Worm (Caenorhabditis elegans) whole organism, L2 larva: ENCODE measurements around the gene T21H3.5.
A peak's percentile ranks its signal among the peaks of the same experiment; 100 is the strongest.

Experiments used
- C34F6.9 ChIP-seq: fragments of 150-350 bp; optimal IDR thresholded peaks from 2 replicates; lab custom pipeline; 2014; ENCODE audit warnings: missing biosample characterization, missing genetic modification characterization
- F13H6.1 ChIP-seq: sonication (generic microtip); optimal IDR thresholded peaks from 2 replicates; lab custom pipeline; 2016; ENCODE audit warnings: missing genetic modification characterization, missing compliant biosample characterization
- R02D3.7 ChIP-seq: fragments of 150-350 bp; optimal IDR thresholded peaks from 2 replicates; lab custom pipeline; 2014; ENCODE audit warnings: missing biosample characterization, missing genetic modification characterization
- Y55F3AM.14 ChIP-seq: fragments of 200-800 bp; sonication (Bioruptor generic); optimal IDR thresholded peaks from 2 replicates; lab custom pipeline; 2018; ENCODE audit warnings: mild to moderate bottlenecking, missing genetic modification characterization, missing compliant biosample characterization
- alr-1 ChIP-seq: fragments of 150-350 bp; optimal IDR thresholded peaks from 2 replicates; lab custom pipeline; 2014; ENCODE audit warnings: missing biosample characterization, missing genetic modification characterization
- ama-1 ChIP-seq: fragments of 150-350 bp; optimal IDR thresholded peaks from 2 replicates; lab custom pipeline; 2018; ENCODE audit warnings: inconsistent platforms
- blmp-1 ChIP-seq: sonication (generic microtip); optimal IDR thresholded peaks from 2 replicates; lab custom pipeline; 2017; ENCODE audit warnings: missing genetic modification characterization, mild to moderate bottlenecking, missing compliant biosample characterization, antibody characterized with exemption, moderate library complexity; ENCODE audit not compliant: insufficient read depth
- ceh-16 ChIP-seq: fragments of 150-350 bp; optimal IDR thresholded peaks from 2 replicates; lab custom pipeline; 2014; ENCODE audit warnings: missing biosample characterization, missing genetic modification characterization
- crh-2 ChIP-seq: sonication (generic microtip); optimal IDR thresholded peaks from 2 replicates; lab custom pipeline; 2017; ENCODE audit warnings: missing biosample characterization, missing genetic modification characterization
- egl-27 ChIP-seq: sonication (generic microtip); optimal IDR thresholded peaks from 3 replicates; lab custom pipeline; 2017; ENCODE audit warnings: missing biosample characterization, missing genetic modification reagents, missing genetic modification characterization
- elt-3 ChIP-seq: sonication (generic microtip); optimal IDR thresholded peaks from 2 replicates; lab custom pipeline; 2017; ENCODE audit warnings: missing biosample characterization, missing genetic modification characterization
- fos-1 ChIP-seq: fragments of 150-350 bp; optimal IDR thresholded peaks from 2 replicates; lab custom pipeline; 2014; ENCODE audit warnings: missing biosample characterization, missing genetic modification characterization
- gmeb-1 ChIP-seq: fragments of 150-350 bp; optimal IDR thresholded peaks from 2 replicates; lab custom pipeline; 2014; ENCODE audit warnings: missing biosample characterization, missing genetic modification characterization
- lin-13 ChIP-seq: fragments of 150-350 bp; optimal IDR thresholded peaks from 2 replicates; lab custom pipeline; 2014; ENCODE audit warnings: missing biosample characterization, missing genetic modification reagents, missing genetic modification characterization
- lin-39 ChIP-seq: fragments of 150-350 bp; optimal IDR thresholded peaks from 2 replicates; lab custom pipeline; 2014; ENCODE audit warnings: missing biosample characterization, missing genetic modification reagents, missing genetic modification characterization
- lsy-2 ChIP-seq, 2 experiments: fragments of 150-350 bp in 1 of 2; sonication (generic microtip) in 1 of 2; optimal IDR thresholded peaks; 2 replicates each; lab custom pipeline; 2014 to 2017; ENCODE audit warnings: missing biosample characterization in 2 of 2, missing genetic modification characterization in 2 of 2
- mab-5 ChIP-seq: fragments of 150-350 bp; optimal IDR thresholded peaks from 2 replicates; lab custom pipeline; 2014; ENCODE audit warnings: missing biosample characterization, missing genetic modification characterization
- mbf-1 ChIP-seq: sonication (generic microtip); optimal IDR thresholded peaks from 2 replicates; lab custom pipeline; 2017; ENCODE audit warnings: missing biosample characterization, missing genetic modification characterization
- mdl-1 ChIP-seq, 2 experiments: fragments of 150-350 bp in 1 of 2; sonication (generic microtip) in 1 of 2; optimal IDR thresholded peaks; 2 replicates each; lab custom pipeline; 2017; ENCODE audit warnings: missing biosample characterization in 2 of 2, missing genetic modification characterization in 2 of 2
- nhr-10 ChIP-seq: sonication (generic microtip); optimal IDR thresholded peaks from 2 replicates; lab custom pipeline; 2017; ENCODE audit warnings: missing biosample characterization, missing genetic modification characterization
- nhr-11 ChIP-seq: fragments of 150-350 bp; optimal IDR thresholded peaks from 2 replicates; lab custom pipeline; 2014; ENCODE audit warnings: missing biosample characterization, missing genetic modification characterization
- nhr-12 ChIP-seq: fragments of 150-350 bp; optimal IDR thresholded peaks from 2 replicates; lab custom pipeline; 2014; ENCODE audit warnings: missing biosample characterization, missing genetic modification characterization
- nhr-129 ChIP-seq: fragments of 150-350 bp; optimal IDR thresholded peaks from 2 replicates; lab custom pipeline; 2014; ENCODE audit warnings: missing biosample characterization, missing genetic modification characterization
- nhr-23 ChIP-seq: fragments of 150-350 bp; optimal IDR thresholded peaks from 2 replicates; lab custom pipeline; 2014; ENCODE audit warnings: missing biosample characterization, missing genetic modification reagents, missing genetic modification characterization
- nhr-25 ChIP-seq: fragments of 150-350 bp; sonication (generic microtip); optimal IDR thresholded peaks from 3 replicates; lab custom pipeline; 2014; ENCODE audit warnings: missing biosample characterization, missing genetic modification characterization
- nhr-6 ChIP-seq: fragments of 150-350 bp; optimal IDR thresholded peaks from 2 replicates; lab custom pipeline; 2014; ENCODE audit warnings: missing biosample characterization, missing genetic modification characterization
- nhr-77 ChIP-seq: fragments of 150-350 bp; optimal IDR thresholded peaks from 2 replicates; lab custom pipeline; 2014; ENCODE audit warnings: missing biosample characterization, missing genetic modification characterization
- sem-4 ChIP-seq: fragments of 150-350 bp; optimal IDR thresholded peaks from 2 replicates; lab custom pipeline; 2014; ENCODE audit warnings: missing biosample characterization, missing genetic modification reagents, missing genetic modification characterization
- skn-1 ChIP-seq: sonication (generic microtip); optimal IDR thresholded peaks from 2 replicates; lab custom pipeline; 2017; ENCODE audit warnings: missing biosample characterization, missing genetic modification characterization
- sma-3 ChIP-seq: sonication (generic microtip); optimal IDR thresholded peaks from 2 replicates; lab custom pipeline; 2016; ENCODE audit warnings: missing genetic modification reagents, missing genetic modification characterization, missing compliant biosample characterization
- sma-9 ChIP-seq, 2 experiments: fragments of 150-350 bp in 1 of 2; sonication (generic microtip) in 1 of 2; optimal IDR thresholded peaks; 2 replicates each; lab custom pipeline; 2014 to 2016; ENCODE audit warnings: missing genetic modification characterization in 2 of 2, mild to moderate bottlenecking in 1 of 2, missing biosample characterization in 1 of 2, missing compliant biosample characterization in 1 of 2, missing genetic modification reagents in 1 of 2, moderate library complexity in 1 of 2
- snpc-4 ChIP-seq: fragments of 150-350 bp; optimal IDR thresholded peaks from 2 replicates; lab custom pipeline; 2014; ENCODE audit warnings: missing biosample characterization, missing genetic modification characterization
- unc-39 ChIP-seq: fragments of 150-350 bp; optimal IDR thresholded peaks from 2 replicates; lab custom pipeline; 2014; ENCODE audit warnings: missing biosample characterization, missing genetic modification characterization
- unc-55 ChIP-seq: fragments of 150-350 bp; sonication (generic microtip); optimal IDR thresholded peaks from 3 replicates; lab custom pipeline; 2014; ENCODE audit warnings: missing biosample characterization, missing genetic modification reagents, missing genetic modification characterization
- unc-62 ChIP-seq: fragments of 150-350 bp; optimal IDR thresholded peaks from 2 replicates; lab custom pipeline; 2014; ENCODE audit warnings: missing biosample characterization, missing genetic modification reagents, missing genetic modification characterization
- zag-1 ChIP-seq: fragments of 150-350 bp; optimal IDR thresholded peaks from 2 replicates; lab custom pipeline; 2014; ENCODE audit warnings: missing biosample characterization, missing genetic modification characterization
- ztf-1 ChIP-seq: fragments of 200-800 bp; sonication (Bioruptor generic); conservative IDR thresholded peaks from 2 replicates; pipeline ENCODE4 v1.3.6; 2022; ENCODE audit warnings: missing genetic modification characterization, missing compliant biosample characterization
- ztf-11 ChIP-seq: sonication (generic microtip); optimal IDR thresholded peaks from 2 replicates; lab custom pipeline; 2017; ENCODE audit warnings: missing biosample characterization, missing genetic modification characterization
- ztf-4 ChIP-seq: fragments of 150-350 bp; optimal IDR thresholded peaks from 2 replicates; lab custom pipeline; 2014; ENCODE audit warnings: missing biosample characterization, missing genetic modification characterization

The T21H3.5 gene

DNA sequence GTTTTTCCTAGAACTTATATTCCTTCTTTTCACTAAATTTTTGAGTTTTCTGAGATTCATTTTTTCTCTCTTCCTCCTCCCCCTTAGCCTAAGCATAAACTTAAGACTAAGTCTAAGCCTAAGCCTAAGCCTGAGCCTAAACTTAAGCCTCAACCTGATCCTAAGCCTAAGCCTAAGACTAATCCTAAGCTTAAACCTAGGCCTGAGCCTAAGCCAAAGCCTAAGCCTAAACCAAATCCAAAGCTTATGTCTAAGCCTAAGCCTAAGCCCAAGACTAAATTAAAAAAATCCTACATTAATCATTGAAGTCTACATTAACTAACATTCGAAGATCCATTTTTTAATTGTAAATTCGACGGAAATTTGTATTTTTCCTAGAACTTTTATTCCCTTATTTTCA lies 23.3 kb downstream of the T21H3.5 start:
- TF ChIP-seq nhr-11 (tag; lab: Kevin White, UChicago) (no peak), fos-1 (tag; lab: Kevin White, UChicago) (no peak), ceh-16 (tag; lab: Kevin White, UChicago) (no peak), gmeb-1 (tag; lab: Kevin White, UChicago) (no peak), C34F6.9 (tag; lab: Kevin White, UChicago) (no peak), F13H6.1 (tag; lab: Kevin White, UChicago) (no peak), sem-4 (tag; lab: Kevin White, UChicago) (no peak), egl-27 (tag; lab: Kevin White, UChicago) (no peak), Y55F3AM.14 (no peak), ztf-11 (tag; lab: Kevin White, UChicago) (no peak), mab-5 (no peak), ama-1 (lab: Kevin White, UChicago) (no peak), nhr-10 (no peak)

DNA sequence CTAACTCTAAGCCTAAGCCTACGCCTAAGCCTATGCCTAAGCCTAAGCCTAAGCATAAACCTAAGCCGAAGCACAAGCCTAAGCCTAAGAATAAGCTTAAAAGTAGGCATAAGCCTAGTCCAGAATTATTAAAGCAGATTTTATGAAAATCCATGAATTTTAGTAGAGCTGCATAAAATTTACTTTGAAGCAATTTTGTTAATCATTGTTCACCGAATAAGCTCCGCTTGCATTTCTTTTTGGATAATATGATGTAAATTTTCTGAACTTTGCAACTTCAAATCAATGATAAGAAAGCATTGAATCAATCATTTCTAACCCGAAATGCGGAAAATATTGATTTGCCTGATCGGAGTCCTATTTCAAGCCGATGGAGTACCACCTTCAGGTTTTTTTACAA lies 29.8 kb downstream of the T21H3.5 start, which contains the start of gene cpr-8:
Gene cpr-8, plus strand, starts transcription at position 301 of the 400 bp plus-strand sequence.
- no peak for TF ChIP-seq lin-39
- TF ChIP-seq crh-2 (tag; lab: Kevin White, UChicago), result no peak
- TF ChIP-seq C34F6.9 (tag; lab: Kevin White, UChicago), result no peak

- peak; percentile 25 for TF ChIP-seq blmp-1 (tag; lab: Kevin White, UChicago)
- TF ChIP-seq nhr-12, result no peak
- TF ChIP-seq unc-55 (GFP tag; lab: Kevin White, UChicago), result no peak
- no peak for TF ChIP-seq C34F6.9 (tag; lab: Kevin White, UChicago)
Measured at ce11 chrV:1133840-1134239, 30.3 kb downstream of the T21H3.5 start, which contains the start of gene cpr-5. Gene cpr-5, minus strand, starts transcription at chrV:1134036.

- TF ChIP-seq nhr-10 (no peak), R02D3.7 (no peak), ztf-4 (no peak), unc-39 (tag; lab: Kevin White, UChicago) (no peak), unc-62 (GFP tag; lab: Kevin White, UChicago) (no peak), nhr-77 (no peak), C34F6.9 (tag; lab: Kevin White, UChicago) (no peak), sma-3 (GFP tag; lab: Kevin White, UChicago) (no peak), mbf-1 (tag; lab: Kevin White, UChicago) (no peak)
Measured at ce11 chrV:1133223-1133622, 30.9 kb downstream of the T21H3.5 start.

DNA sequence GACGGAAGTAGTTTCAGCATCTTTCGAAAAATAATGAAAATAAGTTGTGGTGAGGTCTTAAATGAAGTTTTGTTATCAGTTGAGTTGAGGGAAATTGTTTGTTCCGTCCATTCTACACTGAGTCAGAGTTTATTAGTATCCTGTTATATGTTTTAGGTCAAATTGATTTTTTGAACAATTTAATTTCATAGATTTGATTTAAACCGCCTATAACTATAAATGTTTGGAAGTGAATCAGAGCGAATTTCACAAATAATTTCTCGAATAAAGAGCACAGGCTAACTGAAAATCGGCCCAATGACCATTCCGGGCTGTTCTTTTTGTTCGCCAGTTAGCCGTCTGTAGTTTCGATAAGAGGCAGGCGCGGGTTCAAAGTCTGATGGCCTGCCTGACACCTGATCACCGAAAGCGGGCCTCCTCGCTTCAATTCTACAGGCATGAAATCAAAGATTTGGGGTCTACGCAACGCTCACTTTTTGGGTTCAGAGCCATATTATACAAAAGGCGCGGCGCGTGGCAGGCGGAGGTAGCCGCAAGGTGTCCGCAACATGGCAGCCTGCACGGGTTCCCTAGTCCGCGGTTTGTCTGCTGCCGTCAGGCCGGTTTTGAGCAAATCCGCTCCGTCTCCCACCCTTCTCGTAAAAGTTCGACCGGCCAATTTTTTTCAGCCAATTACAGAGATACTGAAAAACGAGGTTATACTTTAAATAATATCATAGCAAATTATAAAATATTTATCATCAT lies 32.0 kb downstream of the T21H3.5 start, which contains the start of gene W07B8.4:
Gene W07B8.4, minus strand, starts transcription at position 51 of the 744 bp plus-strand sequence.
- no peak for TF ChIP-seq skn-1 (tag; lab: Kevin White, UChicago)
- TF ChIP-seq mdl-1 (tag; optimal IDR thresholded peaks at IDR 0.05; lab: Kevin White, UChicago), result no peak
- no peak for TF ChIP-seq nhr-129
- no peak for TF ChIP-seq ceh-16 (tag; lab: Kevin White, UChicago)
- no peak for TF ChIP-seq lin-13
- TF ChIP-seq alr-1 (tag; lab: Kevin White, UChicago), result no peak
- no peak for TF ChIP-seq lsy-2 (tag; optimal IDR thresholded peaks at IDR 0.05; lab: Kevin White, UChicago)
- no peak for TF ChIP-seq ztf-1
- TF ChIP-seq ama-1 (lab: Kevin White, UChicago), result no peak
- TF ChIP-seq nhr-12, result no peak
- TF ChIP-seq Y55F3AM.14, result no peak
- TF ChIP-seq nhr-10, result no peak
- TF ChIP-seq unc-62 (GFP tag; lab: Kevin White, UChicago), result no peak
- TF ChIP-seq nhr-25 (tag; lab: Kevin White, UChicago), result no peak
- no peak for TF ChIP-seq ztf-4

- TF ChIP-seq snpc-4 (no peak), nhr-23 (tag; lab: Kevin White, UChicago) (no peak), elt-3 (no peak), zag-1 (tag; lab: Kevin White, UChicago) (no peak), sma-9 (GFP tag; optimal IDR thresholded peaks at IDR 0.05; lab: Kevin White, UChicago) (no peak), sma-9 (tag; optimal IDR thresholded peaks at IDR 0.05; lab: Kevin White, UChicago) (no peak), ztf-1 (no peak), ceh-16 (tag; lab: Kevin White, UChicago) (no peak), ztf-4 (no peak), nhr-6 (no peak)
- TF ChIP-seq, all 48 proteins: peak for 0
Measured at ce11 chrV:1120101-1120500, 44.0 kb downstream of the T21H3.5 start.
